Worm (Caenorhabditis elegans) whole organism, L4 larva: ENCODE measurements around the gene camt-1.
A peak's percentile ranks its signal among the peaks of the same experiment; 100 is the strongest.

Experiments used
- F10B5.3 ChIP-seq: sonication (generic microtip); optimal IDR thresholded peaks from 2 replicates; lab custom pipeline; 2016; ENCODE audit warnings: mild to moderate bottlenecking, missing genetic modification characterization, missing compliant biosample characterization
- F26F4.8 ChIP-seq: fragments of 200-800 bp; sonication (Bioruptor generic); conservative IDR thresholded peaks from 2 replicates; pipeline ENCODE4 v1.3.6; 2022; ENCODE audit warnings: missing genetic modification characterization, missing compliant biosample characterization
- F44E2.7 ChIP-seq: fragments of 200-800 bp; sonication (Bioruptor generic); IDR thresholded peaks from 2 replicates; pipeline ENCODE4 v2.1.2; 2022; ENCODE audit warnings: missing genetic modification characterization, missing compliant biosample characterization
- F49E8.2 ChIP-seq: sonication (generic microtip); optimal IDR thresholded peaks from 2 replicates; lab custom pipeline; 2016; ENCODE audit warnings: missing compliant biosample characterization, mild to moderate bottlenecking, missing genetic modification characterization, borderline replicate concordance
- ZK546.5 ChIP-seq, 2 experiments: sonication (generic microtip); optimal IDR thresholded peaks; 2 replicates each; lab custom pipeline; 2017; ENCODE audit warnings: missing biosample characterization in 2 of 2, missing genetic modification characterization in 2 of 2
- aha-1 ChIP-seq: fragments of 150-350 bp; peaks from one replicate; lab custom pipeline; 2014; ENCODE audit warnings: missing biosample characterization, missing genetic modification characterization
- arid-1 ChIP-seq: fragments of 200-800 bp; sonication (Bioruptor generic); conservative IDR thresholded peaks from 2 replicates; pipeline ENCODE4 v1.3.6; 2022; ENCODE audit warnings: missing genetic modification reagents, missing genetic modification characterization, missing compliant biosample characterization
- attf-4 ChIP-seq: sonication (generic microtip); optimal IDR thresholded peaks from 3 replicates; lab custom pipeline; 2017; ENCODE audit warnings: missing biosample characterization, missing genetic modification characterization
- ceh-32 ChIP-seq: sonication (generic microtip); optimal IDR thresholded peaks from 2 replicates; lab custom pipeline; 2016; ENCODE audit warnings: mild to moderate bottlenecking, missing genetic modification characterization, missing compliant biosample characterization; ENCODE audit not compliant: poor library complexity
- ctbp-1 ChIP-seq: fragments of 200-800 bp; sonication (Bioruptor generic); IDR thresholded peaks from 2 replicates; pipeline ENCODE4 v1.3.6; 2022; ENCODE audit warnings: missing genetic modification reagents, missing genetic modification characterization, missing compliant biosample characterization
- daf-16 ChIP-seq, 3 experiments: sonication (generic microtip); optimal IDR thresholded peaks; 2 replicates each; lab custom pipeline; 2016 to 2017; ENCODE audit warnings: missing genetic modification characterization in 3 of 3, missing genetic modification reagents in 3 of 3, mild to moderate bottlenecking in 2 of 3, missing compliant biosample characterization in 2 of 3, missing biosample characterization in 1 of 3, moderate library complexity in 1 of 3
- egl-43 ChIP-seq: fragments of 200-800 bp; sonication (Bioruptor generic); IDR thresholded peaks from 2 replicates; pipeline ENCODE4 v1.3.6; 2022; ENCODE audit warnings: missing genetic modification reagents, missing genetic modification characterization, missing compliant biosample characterization
- fos-1 ChIP-seq: fragments of 150-350 bp; optimal IDR thresholded peaks from 2 replicates; lab custom pipeline; 2014; ENCODE audit warnings: missing biosample characterization, missing genetic modification characterization
- hmg-1.1 ChIP-seq: fragments of 200-800 bp; sonication (Bioruptor generic); IDR thresholded peaks from 2 replicates; pipeline ENCODE4 v1.3.6; 2022; ENCODE audit warnings: missing genetic modification reagents, missing genetic modification characterization, missing compliant biosample characterization
- lin-1 ChIP-seq: fragments of 200-800 bp; sonication (Bioruptor generic); IDR thresholded peaks from 2 replicates; pipeline ENCODE4 v1.3.6; 2022; ENCODE audit warnings: missing genetic modification reagents, missing genetic modification characterization, missing compliant biosample characterization
- lin-29 ChIP-seq: fragments of 200-800 bp; sonication (Bioruptor generic); IDR thresholded peaks from 2 replicates; pipeline ENCODE4 v1.3.6; 2022; ENCODE audit warnings: missing genetic modification reagents, missing genetic modification characterization, missing compliant biosample characterization
- lir-3 ChIP-seq: sonication (generic microtip); optimal IDR thresholded peaks from 2 replicates; lab custom pipeline; 2016; ENCODE audit warnings: mild to moderate bottlenecking, missing genetic modification characterization, missing compliant biosample characterization
- mdl-1 ChIP-seq, 2 experiments: fragments of 150-350 bp in 1 of 2; sonication (generic microtip) in 1 of 2; optimal IDR thresholded peaks; 2 replicates each; lab custom pipeline; 2014 to 2017; ENCODE audit warnings: missing biosample characterization in 2 of 2, missing genetic modification characterization in 2 of 2
- mdt-29 ChIP-seq: fragments of 200-800 bp; sonication (Bioruptor generic); IDR thresholded peaks from 2 replicates; pipeline ENCODE4 v1.3.6; 2022; ENCODE audit warnings: missing genetic modification reagents, missing genetic modification characterization, missing compliant biosample characterization
- mep-1 ChIP-seq: fragments of 150-350 bp; sonication (generic microtip); optimal IDR thresholded peaks from 3 replicates; lab custom pipeline; 2014; ENCODE audit warnings: missing biosample characterization, missing genetic modification characterization
- mes-2 ChIP-seq: sonication (generic microtip); optimal IDR thresholded peaks from 2 replicates; lab custom pipeline; 2016; ENCODE audit warnings: missing genotype, mild to moderate bottlenecking, missing genetic modification characterization, missing compliant biosample characterization; ENCODE audit not compliant: poor library complexity, severe bottlenecking
- mxl-3 ChIP-seq: fragments of 200-800 bp; sonication (Bioruptor generic); optimal IDR thresholded peaks from 2 replicates; lab custom pipeline; 2018; ENCODE audit warnings: mild to moderate bottlenecking, missing genetic modification characterization, missing compliant biosample characterization
- nhr-102 ChIP-seq: sonication (generic microtip); optimal IDR thresholded peaks from 2 replicates; lab custom pipeline; 2016; ENCODE audit warnings: mild to moderate bottlenecking, missing genetic modification characterization, moderate library complexity, missing compliant biosample characterization
- nhr-28 ChIP-seq: fragments of 150-350 bp; optimal IDR thresholded peaks from 2 replicates; lab custom pipeline; 2014; ENCODE audit warnings: missing biosample characterization, missing genetic modification characterization
- nhr-48 ChIP-seq: sonication (generic microtip); optimal IDR thresholded peaks from 2 replicates; lab custom pipeline; 2016; ENCODE audit warnings: mild to moderate bottlenecking, missing genetic modification characterization, missing compliant biosample characterization
- set-16 ChIP-seq: fragments of 200-800 bp; sonication (Bioruptor generic); IDR thresholded peaks from 2 replicates; pipeline ENCODE4 v1.3.6; 2022; ENCODE audit warnings: missing genetic modification reagents, missing genetic modification characterization, missing compliant biosample characterization
- snpc-1.2 ChIP-seq: fragments of 200-800 bp; sonication (Bioruptor generic); IDR thresholded peaks from 2 replicates; pipeline ENCODE4 v1.3.6; 2022; ENCODE audit warnings: missing genetic modification reagents, missing genetic modification characterization, missing compliant biosample characterization
- spr-3 ChIP-seq: fragments of 200-800 bp; sonication (Bioruptor generic); optimal IDR thresholded peaks from 2 replicates; lab custom pipeline; 2018; ENCODE audit warnings: mild to moderate bottlenecking, missing genetic modification characterization, missing compliant biosample characterization
- unc-130 ChIP-seq: sonication (generic microtip); optimal IDR thresholded peaks from 2 replicates; lab custom pipeline; 2016; ENCODE audit warnings: missing genetic modification reagents, missing genetic modification characterization, missing compliant biosample characterization
- unc-62 ChIP-seq, 3 experiments: fragments of 150-350 bp in 1 of 3; sonication (generic microtip); optimal IDR thresholded peaks in 2 of 3; peaks in 1 of 3; 1 replicate in 1 of 3; 2 replicates in 2 of 3; lab custom pipeline; 2014 to 2017; ENCODE audit warnings: missing biosample characterization in 3 of 3, missing genetic modification characterization in 3 of 3, missing genetic modification reagents in 3 of 3, missing genotype in 1 of 3
- zag-1 ChIP-seq: fragments of 150-350 bp; optimal IDR thresholded peaks from 2 replicates; lab custom pipeline; 2014; ENCODE audit warnings: missing biosample characterization, missing genetic modification characterization
- zip-2 ChIP-seq: fragments of 150-350 bp; optimal IDR thresholded peaks from 2 replicates; lab custom pipeline; 2014; ENCODE audit warnings: missing biosample characterization, missing genetic modification characterization

Gene camt-1

DNA sequence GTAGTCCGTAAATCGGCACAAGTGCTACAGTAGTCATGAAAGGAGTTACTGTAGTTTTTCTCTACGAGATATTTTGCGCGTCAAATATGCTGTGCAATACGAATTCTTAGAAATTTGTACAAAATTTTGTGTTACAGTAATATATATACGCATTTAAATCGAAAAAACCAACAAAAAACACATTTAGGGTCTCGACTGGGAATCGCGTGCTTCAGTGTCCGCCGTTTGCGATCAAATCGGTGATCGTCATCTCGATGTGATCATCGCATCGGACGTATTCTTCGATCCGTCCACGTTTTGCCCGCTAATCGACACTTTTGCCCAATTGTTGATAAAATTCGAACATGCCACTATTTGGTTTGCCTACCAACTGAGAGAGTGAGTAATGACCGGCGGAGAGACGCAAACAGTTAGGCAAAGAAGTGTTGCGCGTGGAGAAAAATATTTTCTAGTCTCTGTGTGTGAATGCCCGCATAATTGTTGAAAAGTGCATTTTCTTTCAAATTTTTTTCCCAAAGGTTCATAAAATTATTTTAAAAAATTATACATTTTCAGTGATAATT lies 36.0 kb downstream of the camt-1 start (continued):
- TF ChIP-seq arid-1 (GFP tag; lab: Robert Waterston, UW) = no peak
- TF ChIP-seq lin-1 (GFP tag; lab: Robert Waterston, UW) = no peak
- TF ChIP-seq F26F4.8 (GFP tag; lab: Robert Waterston, UW) = no peak
- no peak for TF ChIP-seq ceh-32 (tag; lab: Kevin White, UChicago)
- no peak for TF ChIP-seq ZK546.5 (tag; optimal IDR thresholded peaks at IDR 0.05; lab: Kevin White, UChicago)
- TF ChIP-seq mxl-3 = peak; percentile 61
- TF ChIP-seq zag-1 (tag; lab: Kevin White, UChicago) = no peak
- no peak for TF ChIP-seq snpc-1.2 (GFP tag; lab: Robert Waterston, UW)
- no peak for TF ChIP-seq fos-1
- TF ChIP-seq nhr-48 (tag; lab: Kevin White, UChicago) = no peak
- peak; percentile 31 for TF ChIP-seq mes-2 (tag; lab: Kevin White, UChicago)
- TF ChIP-seq egl-43 (GFP tag; lab: Robert Waterston, UW) = no peak
- no peak for TF ChIP-seq F10B5.3 (tag; lab: Kevin White, UChicago)
- TF ChIP-seq mdl-1 (tag; optimal IDR thresholded peaks at IDR 0.05; lab: Kevin White, UChicago) = peak in 1 of 2 experiments; percentile 9
- no peak for TF ChIP-seq spr-3 (GFP tag; lab: Kevin White, UChicago)
- TF ChIP-seq mdt-29 (GFP tag; lab: Robert Waterston, UW) = no peak
- peak; percentile 88 for TF ChIP-seq nhr-28 (tag; lab: Kevin White, UChicago)

DNA sequence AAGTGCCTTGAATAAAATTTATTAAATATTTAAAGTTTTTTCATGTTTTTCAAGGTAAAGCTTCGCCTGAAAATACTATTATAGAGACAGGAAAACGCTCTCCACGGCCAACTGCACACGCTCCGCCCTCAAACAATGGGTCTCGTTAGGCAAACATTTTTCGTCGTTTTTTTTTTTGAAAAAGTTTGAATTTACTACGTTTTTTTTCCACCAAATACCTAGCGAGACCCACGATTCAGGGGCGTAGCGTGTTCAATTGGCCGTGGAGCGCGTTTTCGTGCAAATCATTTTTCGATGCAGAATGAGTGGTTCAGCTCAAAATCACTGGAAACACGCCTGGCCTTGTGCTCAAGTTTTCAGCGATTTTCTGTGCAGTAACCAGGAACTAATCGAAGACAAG lies 37.1 kb downstream of the camt-1 start, which contains the start of gene W06B4.2:
Gene W06B4.2, plus strand, starts transcription at position 301 of the 400 bp plus-strand sequence.
- no peak for TF ChIP-seq hmg-1.1 (GFP tag; lab: Robert Waterston, UW)
- no peak for TF ChIP-seq zip-2 (tag; lab: Kevin White, UChicago)
- TF ChIP-seq F44E2.7 = no peak
- no peak for TF ChIP-seq set-16 (GFP tag; lab: Robert Waterston, UW)
- TF ChIP-seq unc-130 = no peak
- no peak for TF ChIP-seq lir-3
- TF ChIP-seq F26F4.8 (GFP tag; lab: Robert Waterston, UW) = no peak
- no peak for TF ChIP-seq nhr-28 (tag; lab: Kevin White, UChicago)
- no peak for TF ChIP-seq attf-4 (tag; lab: Kevin White, UChicago)
- no peak for TF ChIP-seq nhr-102 (tag; lab: Kevin White, UChicago)
- no peak for TF ChIP-seq ctbp-1 (GFP tag; lab: Robert Waterston, UW)
- no peak for TF ChIP-seq mep-1 (tag; lab: Kevin White, UChicago)
- TF ChIP-seq, all 104 proteins: peak for 0

DNA sequence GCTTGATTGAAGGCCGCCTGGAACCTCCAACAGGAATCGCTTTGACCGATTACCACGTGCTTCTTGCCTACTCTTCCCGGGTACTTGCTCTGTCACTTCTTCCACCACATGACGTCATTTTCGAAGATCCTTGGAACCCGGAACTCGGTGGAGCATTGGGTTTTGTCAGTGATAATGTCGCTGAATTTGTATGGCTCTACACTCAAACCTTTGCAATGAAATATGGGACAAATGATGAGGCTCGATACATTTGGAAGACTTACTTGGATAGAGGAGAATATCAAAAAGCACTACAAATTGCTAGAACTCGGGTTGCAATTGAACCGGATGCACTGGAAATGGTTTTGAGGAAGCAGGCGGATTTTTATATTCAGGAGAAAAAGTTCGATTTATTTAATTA lies 42.1 kb downstream of the camt-1 start:
- TF ChIP-seq aha-1 (tag; lab: Kevin White, UChicago) (peak; percentile 94), unc-62 (GFP tag; optimal IDR thresholded peaks at IDR 0.05 in 1 of 2; lab: Kevin White, UChicago) (peak in 1 of 2 experiments; percentile 46), unc-62 (tag; optimal IDR thresholded peaks at IDR 0.05; lab: Kevin White, UChicago) (no peak), lin-29 (GFP tag; lab: Robert Waterston, UW) (no peak)

DNA sequence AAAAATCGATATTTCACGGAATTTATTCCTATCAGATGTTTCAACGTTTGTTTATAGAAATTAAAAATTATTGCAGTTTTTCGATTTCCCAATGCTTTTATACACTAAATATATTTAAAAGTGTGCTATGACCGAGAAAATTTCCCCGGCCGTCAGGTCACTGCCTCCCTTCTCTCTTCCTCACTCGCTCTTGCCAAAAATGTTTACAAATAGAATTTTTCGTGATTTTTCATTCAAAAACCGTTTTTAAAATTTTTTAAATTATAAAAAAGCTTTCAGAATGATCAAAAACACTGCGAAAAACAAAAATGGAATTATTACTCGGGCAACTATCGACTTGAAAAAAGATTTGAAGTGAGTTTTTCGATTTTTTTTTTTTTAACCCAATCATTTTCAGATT lies 44.1 kb downstream of the camt-1 start, which contains the start of the genes T12C9.7 and vps-18:
Gene T12C9.7, minus strand, starts transcription at position 101 of the 400 bp plus-strand sequence.
Gene vps-18, plus strand, starts transcription at position 280 of the 400 bp plus-strand sequence.
- TF ChIP-seq daf-16 (GFP tag; optimal IDR thresholded peaks at IDR 0.05; lab: Kevin White, UChicago) = no peak
- TF ChIP-seq daf-16 (tag; optimal IDR thresholded peaks at IDR 0.05; lab: Kevin White, UChicago) = peak; percentile 5
- TF ChIP-seq F49E8.2 (tag; lab: Kevin White, UChicago) = no peak
- TF ChIP-seq, all 104 proteins: peak for 1
